Worm (Caenorhabditis elegans) whole organism, midembryonic: ENCODE measurements around the gene T10B5.7.

Experiments
- T22C8.4 ChIP-seq: fragments of 200-800 bp; sonication (Bioruptor generic); IDR thresholded peaks from 2 replicates; pipeline ENCODE4 v1.3.6; 2022; ENCODE audit warnings: missing genetic modification characterization, missing compliant biosample characterization
- cog-1 ChIP-seq: sonication (generic microtip); optimal IDR thresholded peaks from 2 replicates; lab custom pipeline; 2016; ENCODE audit warnings: missing genetic modification characterization, missing compliant biosample characterization
- flt-1 ChIP-seq: fragments of 200-800 bp; sonication (Bioruptor generic); IDR thresholded peaks from 2 replicates; pipeline ENCODE4 v1.3.6; 2022; ENCODE audit warnings: missing genetic modification characterization, missing compliant biosample characterization
- klf-2 ChIP-seq: fragments of 200-800 bp; sonication (Bioruptor generic); conservative IDR thresholded peaks from 2 replicates; pipeline ENCODE4 v1.3.6; 2022; ENCODE audit warnings: missing genetic modification reagents, missing genetic modification characterization, missing compliant biosample characterization
- med-1 ChIP-seq: sonication (generic microtip); optimal IDR thresholded peaks from 2 replicates; lab custom pipeline; 2017; ENCODE audit warnings: missing genetic modification characterization, mild to moderate bottlenecking, missing compliant biosample characterization, antibody characterized with exemption, missing genetic modification reagents; ENCODE audit not compliant: insufficient read depth
- tab-1 ChIP-seq: fragments of 200-800 bp; sonication (Bioruptor generic); IDR thresholded peaks from 2 replicates; pipeline ENCODE4 v1.3.6; 2022; ENCODE audit warnings: missing genetic modification characterization, missing compliant biosample characterization
- ztf-29 ChIP-seq: fragments of 200-800 bp; sonication (Bioruptor generic); IDR thresholded peaks from 2 replicates; pipeline ENCODE4 v1.3.6; 2022; ENCODE audit warnings: missing genetic modification reagents, missing genetic modification characterization, missing compliant biosample characterization

- TF ChIP-seq flt-1 (GFP tag; lab: Robert Waterston, UW): no peak
- no peak for TF ChIP-seq cog-1 (tag; lab: Kevin White, UChicago)
- peak; percentile 68; the same call in 1 of the 2 replicates for TF ChIP-seq ztf-29 (GFP tag; lab: Robert Waterston, UW)
- TF ChIP-seq klf-2 (GFP tag; lab: Robert Waterston, UW): no peak
- no peak for TF ChIP-seq med-1 (GFP tag; lab: Kevin White, UChicago)
- TF ChIP-seq tab-1 (GFP tag; lab: Robert Waterston, UW): no peak
- no peak for TF ChIP-seq T22C8.4 (GFP tag; lab: Robert Waterston, UW)
Observed at ce11 chrV:1848590-1848989, 2.6 kb downstream of the T10B5.7 start.
